Worm (Caenorhabditis elegans): ENCODE results near the gene Y116A8C.44.
A peak's percentile ranks its signal among the peaks of the same experiment; 100 is the strongest.

ce11 chrIV:17084317-17084716 lies 26.4 kb upstream of the Y116A8C.44 start:
- TF ChIP-seq ztf-11 (tag; optimal IDR thresholded peaks at IDR 0.05), result no peak
- TF ChIP-seq lin-39 (tag; optimal IDR thresholded peaks at IDR 0.05), result no peak
- no peak for TF ChIP-seq lin-11 (tag; optimal IDR thresholded peaks at IDR 0.05)
- TF ChIP-seq nhr-12 (tag; optimal IDR thresholded peaks at IDR 0.05), result no peak
- TF ChIP-seq unc-55 (GFP tag; optimal IDR thresholded peaks at IDR 0.05), result peak; percentile 40
- no peak for TF ChIP-seq unc-39 (tag; optimal IDR thresholded peaks at IDR 0.05)
- TF ChIP-seq nhr-237 (tag; optimal IDR thresholded peaks at IDR 0.05), result no peak
- no peak for TF ChIP-seq egl-27 (tag; optimal IDR thresholded peaks at IDR 0.05)
- TF ChIP-seq unc-62 (GFP tag; optimal IDR thresholded peaks at IDR 0.05), result no peak
- TF ChIP-seq nhr-11 (tag; optimal IDR thresholded peaks at IDR 0.05), result no peak
- no peak for TF ChIP-seq snpc-4 (tag; optimal IDR thresholded peaks at IDR 0.05)
- no peak for TF ChIP-seq R02D3.7 (tag; optimal IDR thresholded peaks at IDR 0.05)
- TF ChIP-seq nhr-23 (tag; optimal IDR thresholded peaks at IDR 0.05), result no peak
